Worm (Caenorhabditis elegans): Measurements from ENCODE around the gene Y37E11B.2.

Gene Y37E11B.2

ce11 chrIV:3578155-3578554 lies at the start of gene Y37E11B.2:
Gene Y37E11B.2 (plus strand): TSS chrIV:3578455.
- TF ChIP-seq elt-3 (tag; optimal IDR thresholded peaks at IDR 0.05) (no peak), blmp-1 (tag; optimal IDR thresholded peaks at IDR 0.05; ENCODE audit: insufficient read depth) (no peak), mdl-1 (tag; optimal IDR thresholded peaks at IDR 0.05) (no peak), egl-27 (tag; optimal IDR thresholded peaks at IDR 0.05) (no peak), peb-1 (tag; optimal IDR thresholded peaks at IDR 0.05) (no peak), nhr-23 (tag; optimal IDR thresholded peaks at IDR 0.05) (no peak), ZK546.5 (tag; optimal IDR thresholded peaks at IDR 0.05) (no peak), mab-5 (tag; optimal IDR thresholded peaks at IDR 0.05) (no peak), zag-1 (tag; optimal IDR thresholded peaks at IDR 0.05) (no peak), mbf-1 (tag; optimal IDR thresholded peaks at IDR 0.05) (no peak), elt-1 (tag; optimal IDR thresholded peaks at IDR 0.05) (no peak), Y55F3AM.14 (GFP tag; optimal IDR thresholded peaks at IDR 0.05) (no peak), lin-13 (GFP tag; optimal IDR thresholded peaks at IDR 0.05) (no peak), nhr-6 (tag; optimal IDR thresholded peaks at IDR 0.05) (no peak), crh-2 (tag; optimal IDR thresholded peaks at IDR 0.05) (no peak), nhr-77 (tag; optimal IDR thresholded peaks at IDR 0.05) (no peak), unc-39 (tag; optimal IDR thresholded peaks at IDR 0.05) (no peak), lsy-2 (tag; optimal IDR thresholded peaks at IDR 0.05) (no peak), dmd-4 (tag; optimal IDR thresholded peaks at IDR 0.05) (no peak), nhr-25 (tag; optimal IDR thresholded peaks at IDR 0.05) (no peak)

DNA sequence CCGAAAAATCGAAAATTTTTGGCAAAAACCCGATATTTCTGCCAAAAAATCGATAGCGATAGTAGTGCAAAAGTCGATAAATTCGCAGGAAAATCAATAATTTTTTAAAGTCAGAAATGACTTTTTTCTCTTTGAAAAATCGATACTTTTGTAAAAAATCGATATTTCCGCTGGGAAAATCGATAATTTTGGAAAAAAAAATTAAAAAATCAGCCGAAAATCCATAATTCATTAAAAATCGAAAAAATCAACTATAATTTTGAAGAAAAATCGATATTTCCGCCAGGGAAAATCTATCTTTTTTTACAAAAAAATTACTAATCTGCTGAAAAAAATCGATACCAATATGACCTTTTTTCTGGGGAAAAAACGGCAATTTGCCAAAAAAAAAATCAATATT lies 46.7 kb upstream of the Y37E11B.2 start:
- no peak for TF ChIP-seq elt-3 (tag; optimal IDR thresholded peaks at IDR 0.05)
- TF ChIP-seq F13H6.1 (tag; optimal IDR thresholded peaks at IDR 0.05) = no peak
- no peak for TF ChIP-seq nhr-237 (tag; optimal IDR thresholded peaks at IDR 0.05)
- TF ChIP-seq nhr-6 (tag; optimal IDR thresholded peaks at IDR 0.05) = no peak
- TF ChIP-seq nhr-12 (tag; optimal IDR thresholded peaks at IDR 0.05) = no peak
- no peak for TF ChIP-seq unc-39 (tag; optimal IDR thresholded peaks at IDR 0.05)
- no peak for TF ChIP-seq nhr-77 (tag; optimal IDR thresholded peaks at IDR 0.05)
- TF ChIP-seq nhr-11 (tag; optimal IDR thresholded peaks at IDR 0.05) = no peak
- no peak for TF ChIP-seq elt-1 (tag; optimal IDR thresholded peaks at IDR 0.05)
- no peak for TF ChIP-seq nhr-10 (tag; optimal IDR thresholded peaks at IDR 0.05)
- TF ChIP-seq nhr-129 (tag; optimal IDR thresholded peaks at IDR 0.05) = no peak

ce11 chrIV:3532167-3532566 lies 46.1 kb upstream of the Y37E11B.2 start, which contains the start of gene M57.1:
Gene M57.1 (plus strand): TSS chrIV:3532467.
- no peak for TF ChIP-seq ceh-16 (tag; optimal IDR thresholded peaks at IDR 0.05)
- no peak for TF ChIP-seq nhr-10 (tag; optimal IDR thresholded peaks at IDR 0.05)
- TF ChIP-seq ztf-1 (GFP tag; conservative IDR thresholded peaks at IDR 0.05) = no peak
- TF ChIP-seq unc-62 (GFP tag; optimal IDR thresholded peaks at IDR 0.05) = no peak
- no peak for TF ChIP-seq Y55F3AM.14 (GFP tag; optimal IDR thresholded peaks at IDR 0.05)
- TF ChIP-seq zag-1 (tag; optimal IDR thresholded peaks at IDR 0.05) = no peak
- TF ChIP-seq ceh-82 (tag; optimal IDR thresholded peaks at IDR 0.05) = no peak

DNA sequence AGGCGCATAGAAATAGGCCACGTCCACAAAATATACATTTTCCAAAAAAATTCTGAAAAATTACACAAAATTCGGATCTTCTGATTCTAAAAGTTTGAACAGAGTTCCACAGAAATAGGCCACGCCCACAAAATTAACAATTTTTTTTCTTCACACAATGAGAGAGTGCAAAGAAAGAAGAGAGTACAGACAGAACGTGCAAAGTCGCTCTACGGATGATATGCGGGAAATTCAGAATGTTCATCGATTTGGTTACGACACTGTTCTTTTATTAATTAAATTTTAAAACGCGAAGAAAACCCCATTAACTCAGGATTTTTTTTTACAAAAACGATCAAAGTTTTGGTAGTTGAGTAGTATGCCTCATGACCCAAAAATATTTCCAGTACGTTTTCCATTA lies 45.3 kb upstream of the Y37E11B.2 start:
- TF ChIP-seq crh-2 (tag; optimal IDR thresholded peaks at IDR 0.05) (no peak), alr-1 (tag; optimal IDR thresholded peaks at IDR 0.05) (no peak), ceh-16 (tag; optimal IDR thresholded peaks at IDR 0.05) (no peak), zag-1 (tag; optimal IDR thresholded peaks at IDR 0.05) (no peak), unc-55 (GFP tag; optimal IDR thresholded peaks at IDR 0.05) (peak; percentile 61), lsy-2 (tag; optimal IDR thresholded peaks at IDR 0.05) (peak in 1 of 2 experiments; percentile 57), nhr-129 (tag; optimal IDR thresholded peaks at IDR 0.05) (peak; percentile 5), nhr-10 (tag; optimal IDR thresholded peaks at IDR 0.05) (no peak), C34F6.9 (tag; optimal IDR thresholded peaks at IDR 0.05) (peak; percentile 27), elt-1 (tag; optimal IDR thresholded peaks at IDR 0.05) (no peak)

ce11 chrIV:3539253-3539652 lies 39.0 kb upstream of the Y37E11B.2 start:
- peak in 1 of 2 experiments; percentile 27 for TF ChIP-seq lsy-2 (tag; optimal IDR thresholded peaks at IDR 0.05)
- TF ChIP-seq mab-5 (tag; optimal IDR thresholded peaks at IDR 0.05) = no peak
- peak; percentile 49 for TF ChIP-seq unc-55 (GFP tag; optimal IDR thresholded peaks at IDR 0.05)
- no peak for TF ChIP-seq ztf-1 (GFP tag; conservative IDR thresholded peaks at IDR 0.05)
- TF ChIP-seq nhr-11 (tag; optimal IDR thresholded peaks at IDR 0.05) = no peak
- TF ChIP-seq peb-1 (tag; optimal IDR thresholded peaks at IDR 0.05) = no peak
- TF ChIP-seq ama-1 (optimal IDR thresholded peaks at IDR 0.05) = no peak
- no peak for TF ChIP-seq ZK546.5 (tag; optimal IDR thresholded peaks at IDR 0.05)
- no peak for TF ChIP-seq nhr-6 (tag; optimal IDR thresholded peaks at IDR 0.05)
- no peak for TF ChIP-seq nhr-23 (tag; optimal IDR thresholded peaks at IDR 0.05)
- peak; percentile 5 for TF ChIP-seq C34F6.9 (tag; optimal IDR thresholded peaks at IDR 0.05)
- TF ChIP-seq egl-27 (tag; optimal IDR thresholded peaks at IDR 0.05) = no peak
- TF ChIP-seq sem-4 (tag; optimal IDR thresholded peaks at IDR 0.05) = no peak
- TF ChIP-seq unc-62 (GFP tag; optimal IDR thresholded peaks at IDR 0.05) = no peak
- TF ChIP-seq nhr-10 (tag; optimal IDR thresholded peaks at IDR 0.05) = no peak
- TF ChIP-seq aly-2 (tag; optimal IDR thresholded peaks at IDR 0.05) = no peak
